Fruit fly (Drosophila melanogaster) whole organism, embryonic: ENCODE results near the gene CG6230.

ENCODE experiments used
- Ada2b ChIP-seq: fragments of 200-800 bp; sonication (Bioruptor generic); IDR thresholded peaks from 2 replicates; pipeline ENCODE4 v1.3.6; 2022; ENCODE audit warnings: missing biosample characterization, missing genetic modification characterization
- Awh ChIP-seq: fragments of 200-800 bp; sonication (Bioruptor generic); IDR thresholded peaks from 2 replicates; pipeline ENCODE4, ENCODE4 v1.3.6; 2022; ENCODE audit warnings: missing biosample characterization, missing genetic modification characterization
- B-H2 ChIP-seq: fragments of 200-800 bp; sonication (Bioruptor generic); optimal IDR thresholded peaks from 2 replicates; lab custom pipeline; 2018; ENCODE audit warnings: missing biosample characterization, mild to moderate bottlenecking, missing genetic modification characterization
- Bgb ChIP-seq: fragments of 200-800 bp; sonication (Bioruptor generic); IDR thresholded peaks from 2 replicates; pipeline ENCODE4 v1.3.6; 2022; ENCODE audit warnings: missing biosample characterization, missing genetic modification characterization; ENCODE audit not compliant: partially characterized antibody
- CG11695 ChIP-seq: fragments of 200-800 bp; sonication (Bioruptor generic); IDR thresholded peaks from 3 replicates; pipeline ENCODE4 v1.3.6; 2022; ENCODE audit warnings: missing biosample characterization, missing genetic modification characterization
- CG12071 ChIP-seq: fragments of 200-800 bp; sonication (Bioruptor generic); optimal IDR thresholded peaks from 3 replicates; lab custom pipeline; 2018; ENCODE audit warnings: missing biosample characterization, mild to moderate bottlenecking, missing genetic modification characterization
- CG12219 ChIP-seq: fragments of 200-800 bp; sonication (Bioruptor generic); optimal IDR thresholded peaks from 3 replicates; lab custom pipeline; 2018; ENCODE audit warnings: missing biosample characterization, mild to moderate bottlenecking, missing genetic modification characterization
- CG12299 ChIP-seq: fragments of 200-800 bp; sonication (Bioruptor generic); optimal IDR thresholded peaks from 2 replicates; lab custom pipeline; 2018; ENCODE audit warnings: missing biosample characterization, mild to moderate bottlenecking, missing genetic modification characterization
- CG13624 ChIP-seq: fragments of 200-800 bp; sonication (Bioruptor generic); optimal IDR thresholded peaks from 2 replicates; lab custom pipeline; 2016; ENCODE audit warnings: missing biosample characterization, missing genetic modification characterization
- CG14667 ChIP-seq: fragments of 200-800 bp; sonication (Bioruptor generic); IDR thresholded peaks from 2 replicates; pipeline ENCODE4 v1.3.6; 2022; ENCODE audit warnings: missing biosample characterization, missing genetic modification characterization
- CG14710 ChIP-seq: fragments of 200-800 bp; sonication (Bioruptor generic); optimal IDR thresholded peaks from 3 replicates; lab custom pipeline; 2019; ENCODE audit warnings: missing biosample characterization, mild to moderate bottlenecking, missing genetic modification characterization, moderate library complexity
- CG14860 ChIP-seq: fragments of 200-800 bp; sonication (Bioruptor generic); IDR thresholded peaks from 3 replicates; pipeline ENCODE4 v1.3.6; 2022; ENCODE audit warnings: missing biosample characterization, missing genetic modification characterization; ENCODE audit not compliant: partially characterized antibody
- CG15479 ChIP-seq: fragments of 200-800 bp; sonication (Bioruptor generic); optimal IDR thresholded peaks from 3 replicates; lab custom pipeline; 2019; ENCODE audit warnings: missing biosample characterization, mild to moderate bottlenecking, missing genetic modification characterization, moderate library complexity
- CG15514 ChIP-seq: fragments of 200-800 bp; sonication (Bioruptor generic); optimal IDR thresholded peaks from 3 replicates; lab custom pipeline; 2017; ENCODE audit warnings: missing biosample characterization, missing genetic modification characterization, mild to moderate bottlenecking, moderate library complexity, missing genetic modification reagents
- CG16815 ChIP-seq: fragments of 200-800 bp; sonication (Bioruptor generic); optimal IDR thresholded peaks from 3 replicates; lab custom pipeline; 2017; ENCODE audit warnings: missing biosample characterization, mild to moderate bottlenecking, missing genetic modification characterization
- CG4707 ChIP-seq: fragments of 200-800 bp; sonication (Bioruptor generic); optimal IDR thresholded peaks from 2 replicates; lab custom pipeline; 2018; ENCODE audit warnings: missing biosample characterization, mild to moderate bottlenecking, missing genetic modification characterization, moderate library complexity
- CG4820 ChIP-seq: fragments of 200-800 bp; sonication (Bioruptor generic); optimal IDR thresholded peaks from 3 replicates; lab custom pipeline; 2016; ENCODE audit warnings: missing biosample characterization, missing genetic modification characterization
- CG6854 ChIP-seq: fragments of 200-800 bp; sonication (Bioruptor generic); optimal IDR thresholded peaks from 3 replicates; lab custom pipeline; 2017; ENCODE audit warnings: missing biosample characterization, mild to moderate bottlenecking, missing genetic modification characterization
- CG7357 ChIP-seq: fragments of 200-800 bp; sonication (Bioruptor generic); IDR thresholded peaks from 3 replicates; pipeline ENCODE4 v1.3.6; 2022; ENCODE audit warnings: missing biosample characterization, missing genetic modification characterization
- CG7786 ChIP-seq: fragments of 200-800 bp; sonication (Bioruptor generic); optimal IDR thresholded peaks from 2 replicates; lab custom pipeline; 2016; ENCODE audit warnings: missing biosample characterization, missing genetic modification characterization
- CG7928 ChIP-seq: fragments of 200-800 bp; sonication (Bioruptor generic); optimal IDR thresholded peaks from 2 replicates; lab custom pipeline; 2017; ENCODE audit warnings: missing biosample characterization, mild to moderate bottlenecking, missing genetic modification characterization
- CG8944 ChIP-seq: fragments of 200-800 bp; sonication (Bioruptor generic); optimal IDR thresholded peaks from 3 replicates; lab custom pipeline; 2016; ENCODE audit warnings: missing biosample characterization, missing genetic modification characterization
- CTCF ChIP-seq: fragments of 200-800 bp; sonication (Bioruptor generic); optimal IDR thresholded peaks from 2 replicates; lab custom pipeline; 2017; ENCODE audit warnings: missing biosample characterization, mild to moderate bottlenecking, missing genetic modification characterization, moderate library complexity
- Camta ChIP-seq: fragments of 200-800 bp; sonication (Bioruptor generic); optimal IDR thresholded peaks from 2 replicates; lab custom pipeline; 2016; ENCODE audit warnings: missing biosample characterization, missing genetic modification characterization
- Dfd ChIP-seq, 2 experiments: fragments of >200 bp; optimal IDR thresholded peaks; 2 replicates each; lab custom pipeline; 2017; ENCODE audit warnings: missing biosample characterization in 2 of 2, missing genetic modification characterization in 2 of 2
- H15 ChIP-seq: fragments of 200-800 bp; sonication (Bioruptor generic); IDR thresholded peaks from 3 replicates; pipeline ENCODE4 v1.3.6; 2022; ENCODE audit warnings: missing biosample characterization, missing genetic modification characterization
- HLHmδ ChIP-seq: fragments of 200-800 bp; sonication (Bioruptor generic); optimal IDR thresholded peaks from 2 replicates; lab custom pipeline; 2018; ENCODE audit warnings: missing biosample characterization, mild to moderate bottlenecking, missing genetic modification characterization, moderate library complexity
- HmgD ChIP-seq: fragments of 200-800 bp; sonication (Bioruptor generic); optimal IDR thresholded peaks from 3 replicates; lab custom pipeline; 2016; ENCODE audit warnings: missing biosample characterization, missing genetic modification characterization
- Hr51 ChIP-seq, 2 experiments: fragments of 200-800 bp; sonication (Bioruptor generic); optimal IDR thresholded peaks; 2 replicates in 1 of 2; 3 replicates in 1 of 2; lab custom pipeline; 2016 to 2018; ENCODE audit warnings: missing biosample characterization in 2 of 2, missing genetic modification characterization in 2 of 2, mild to moderate bottlenecking in 1 of 2, moderate library complexity in 1 of 2
- Spps ChIP-seq: fragments of 200-800 bp; sonication (Bioruptor generic); optimal IDR thresholded peaks from 2 replicates; lab custom pipeline; 2018; ENCODE audit warnings: missing biosample characterization, mild to moderate bottlenecking, missing genetic modification characterization
- Stat92E ChIP-seq, 3 experiments: fragments of >200 bp in 2 of 3; fragments of 200-800 bp in 1 of 3; sonication (Bioruptor generic) in 1 of 3; optimal IDR thresholded peaks; 2 replicates each; lab custom pipeline; 2017 to 2019; ENCODE audit warnings: missing biosample characterization in 3 of 3, missing genetic modification characterization in 3 of 3, mild to moderate bottlenecking in 1 of 3, moderate library complexity in 1 of 3
- YL-1 ChIP-seq: fragments of 200-800 bp; sonication (Bioruptor generic); optimal IDR thresholded peaks from 3 replicates; lab custom pipeline; 2017; ENCODE audit warnings: missing biosample characterization, mild to moderate bottlenecking, missing genetic modification characterization
- br ChIP-seq: fragments of >200 bp; optimal IDR thresholded peaks from 2 replicates; lab custom pipeline; 2017
- cad ChIP-seq: fragments of >200 bp; optimal IDR thresholded peaks from 2 replicates; lab custom pipeline; 2017; ENCODE audit warnings: missing biosample characterization, missing genetic modification characterization
- cas ChIP-seq: fragments of 200-800 bp; sonication (Bioruptor generic); IDR thresholded peaks from 2 replicates; pipeline ENCODE4 v1.3.6; 2022; ENCODE audit warnings: missing biosample characterization, missing genetic modification characterization
- caup ChIP-seq: fragments of 200-800 bp; sonication (Bioruptor generic); optimal IDR thresholded peaks from 3 replicates; lab custom pipeline; 2017; ENCODE audit warnings: missing biosample characterization, mild to moderate bottlenecking, missing genetic modification characterization, moderate library complexity; ENCODE audit not compliant: severe bottlenecking
- chm ChIP-seq: fragments of 200-800 bp; sonication (Bioruptor generic); IDR thresholded peaks from 2 replicates; pipeline ENCODE4 v1.3.6; 2022; ENCODE audit warnings: missing biosample characterization, missing genetic modification characterization
- emc ChIP-seq: fragments of 200-800 bp; sonication (Bioruptor generic); optimal IDR thresholded peaks from 2 replicates; lab custom pipeline; 2016; ENCODE audit warnings: missing biosample characterization, missing genetic modification characterization
- gt ChIP-seq: fragments of 200-800 bp; sonication (Bioruptor generic); IDR thresholded peaks from 2 replicates; pipeline ENCODE4 v1.3.6; 2022; ENCODE audit warnings: missing biosample characterization, missing genetic modification characterization
- h ChIP-seq: fragments of >200 bp; optimal IDR thresholded peaks from 2 replicates; lab custom pipeline; 2017
- kah ChIP-seq: fragments of 200-800 bp; sonication (Bioruptor generic); optimal IDR thresholded peaks from 2 replicates; lab custom pipeline; 2018; ENCODE audit warnings: missing biosample characterization, mild to moderate bottlenecking, missing genetic modification characterization
- klu ChIP-seq: fragments of 200-800 bp; sonication (Bioruptor generic); IDR thresholded peaks from 2 replicates; pipeline ENCODE4 v1.3.6; 2022; ENCODE audit warnings: missing biosample characterization, missing genetic modification characterization
- lbe ChIP-seq: fragments of 200-800 bp; sonication (Bioruptor generic); optimal IDR thresholded peaks from 2 replicates; lab custom pipeline; 2016; ENCODE audit warnings: missing biosample characterization, mild to moderate bottlenecking, missing genetic modification characterization
- mirr ChIP-seq: fragments of 200-800 bp; sonication (Bioruptor generic); optimal IDR thresholded peaks from 3 replicates; lab custom pipeline; 2018; ENCODE audit warnings: missing biosample characterization, mild to moderate bottlenecking, missing genetic modification characterization
- mld ChIP-seq: fragments of 200-800 bp; sonication (Bioruptor generic); IDR thresholded peaks from 3 replicates; pipeline ENCODE4 v1.3.6; 2022; ENCODE audit warnings: missing biosample characterization, missing genetic modification characterization; ENCODE audit not compliant: partially characterized antibody
- p53 ChIP-seq: fragments of 200-800 bp; sonication (Bioruptor generic); optimal IDR thresholded peaks from 2 replicates; lab custom pipeline; 2016; ENCODE audit warnings: missing biosample characterization, missing genetic modification characterization
- phol ChIP-seq: fragments of 200-800 bp; sonication (Bioruptor generic); optimal IDR thresholded peaks from 3 replicates; lab custom pipeline; 2018; ENCODE audit warnings: missing biosample characterization, mild to moderate bottlenecking, missing genetic modification characterization, moderate library complexity
- pita ChIP-seq: fragments of 200-800 bp; sonication (Bioruptor generic); optimal IDR thresholded peaks from 2 replicates; lab custom pipeline; 2017; ENCODE audit warnings: missing biosample characterization, mild to moderate bottlenecking, missing genetic modification characterization
- pzg ChIP-seq: fragments of 200-800 bp; sonication (Bioruptor generic); optimal IDR thresholded peaks from 3 replicates; lab custom pipeline; 2018; ENCODE audit warnings: missing biosample characterization, mild to moderate bottlenecking, missing genetic modification characterization, moderate library complexity
- wdn ChIP-seq: fragments of 200-800 bp; sonication (Bioruptor generic); IDR thresholded peaks from 2 replicates; pipeline ENCODE4 v1.3.6; 2022; ENCODE audit warnings: missing biosample characterization, missing genetic modification characterization
- yki ChIP-seq: fragments of >200 bp; optimal IDR thresholded peaks from 3 replicates; lab custom pipeline; 2018
- z ChIP-seq: fragments of 200-800 bp; sonication (Bioruptor generic); IDR thresholded peaks from 3 replicates; pipeline ENCODE4 v1.3.6; 2022; ENCODE audit warnings: missing biosample characterization, missing genetic modification characterization

The CG6230 gene

DNA sequence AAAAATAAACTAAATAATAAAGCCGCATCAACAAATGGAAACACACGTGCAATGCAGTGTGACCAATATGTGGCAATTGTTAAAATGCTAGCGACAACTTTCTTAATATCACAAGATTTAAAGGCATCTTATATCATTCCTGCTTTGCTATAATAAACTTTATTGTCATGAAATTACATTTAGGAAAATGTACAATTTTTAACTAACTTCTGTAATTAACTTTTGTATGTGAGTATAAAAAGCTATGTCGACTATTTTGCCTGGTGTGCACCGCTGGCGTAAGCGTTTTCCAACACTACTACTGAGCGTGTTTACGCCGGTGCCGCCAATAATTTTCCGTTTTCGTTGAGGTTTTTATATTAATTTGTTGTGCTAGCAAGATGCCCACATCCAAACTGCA is 3.4 kb upstream of the CG6230 start, which contains the start of the genes Csl4 and Nup160 (continued):
- TF ChIP-seq Camta (GFP tag; lab: Kevin White, UChicago) = peak; percentile 68
- TF ChIP-seq z (GFP tag; lab: Robert Waterston, UW) = no peak
- TF ChIP-seq CG7357 (GFP tag; lab: Robert Waterston, UW) = peak; percentile 34; the same call in 1 of the 3 replicates
- no peak for TF ChIP-seq pita
- peak; percentile 92 for TF ChIP-seq CG13624
- peak; percentile 68 for TF ChIP-seq CG11695
- TF ChIP-seq chm = 0 out of 2 replicates have a peak, but pooled peaks have one; percentile 25
- TF ChIP-seq emc (GFP tag; lab: Kevin White, UChicago) = peak; percentile 59
- peak; percentile 52 for TF ChIP-seq CG12299 (tag; lab: Kevin White, UChicago)
- TF ChIP-seq Ada2b (GFP tag; lab: Robert Waterston, UW) = peak; percentile 48; the same call in 1 of the 2 replicates
- TF ChIP-seq CG15514 (GFP tag; lab: Kevin White, UChicago) = peak; percentile 66
- no peak for TF ChIP-seq mld (GFP tag; lab: Robert Waterston, UW)
- TF ChIP-seq h (lab: Kevin White, UChicago) = no peak
- TF ChIP-seq caup (GFP tag; lab: Kevin White, UChicago) = peak; percentile 74
- no peak for TF ChIP-seq CG15479 (GFP tag; lab: Kevin White, UChicago)
- peak; percentile 67 for TF ChIP-seq pzg (GFP tag; lab: Kevin White, UChicago)
- no peak for TF ChIP-seq cad (GFP tag; lab: Kevin White, UChicago)
- TF ChIP-seq cas = peak; percentile 33; the same call in 1 of the 2 replicates
- peak; percentile 73 for TF ChIP-seq HmgD (GFP tag; lab: Kevin White, UChicago)
- TF ChIP-seq CG14667 (GFP tag; lab: Robert Waterston, UW) = 0 out of 2 replicates have a peak, but pooled peaks have one; percentile 34
- TF ChIP-seq Spps (tag; lab: Kevin White, UChicago) = peak; percentile 40
- peak; percentile 88 for TF ChIP-seq CG7786
- TF ChIP-seq phol (tag; lab: Kevin White, UChicago) = peak; percentile 77
- TF ChIP-seq p53 (GFP tag; lab: Kevin White, UChicago) = peak; percentile 71
- TF ChIP-seq Bgb (GFP tag; lab: Robert Waterston, UW) = no peak; the same call in 1 of the 2 replicates
- peak in 1 of 3 experiments; percentile 43 for TF ChIP-seq Stat92E (GFP tag; optimal IDR thresholded peaks at IDR 0.05; lab: Kevin White, UChicago)
- no peak for TF ChIP-seq HLHmδ (GFP tag; lab: Kevin White, UChicago)
- no peak for TF ChIP-seq CG12071 (GFP tag; lab: Kevin White, UChicago)
- TF ChIP-seq CG7928 (GFP tag; lab: Kevin White, UChicago) = peak; percentile 50
- peak; percentile 65; the same call in 1 of the 3 replicates for TF ChIP-seq H15 (GFP tag; lab: Robert Waterston, UW)
- peak; percentile 23 for TF ChIP-seq CTCF (GFP tag; lab: Kevin White, UChicago)
- TF ChIP-seq CG14860 (GFP tag; lab: Robert Waterston, UW) = no peak
- TF ChIP-seq CG4707 (GFP tag; lab: Kevin White, UChicago) = no peak
- no peak for TF ChIP-seq CG16815 (GFP tag; lab: Kevin White, UChicago)
- TF ChIP-seq YL-1 (GFP tag; lab: Kevin White, UChicago) = peak; percentile 84
- TF ChIP-seq Dfd (GFP tag; optimal IDR thresholded peaks at IDR 0.05; lab: Kevin White, UChicago) = no peak
- no peak for TF ChIP-seq br (lab: Kevin White, UChicago)
- TF ChIP-seq Awh (GFP tag; lab: Robert Waterston, UW) = peak; percentile 55; the same call in 1 of the 2 replicates
- peak; percentile 86 for TF ChIP-seq CG8944 (GFP tag; lab: Kevin White, UChicago)
- TF ChIP-seq yki (lab: Kevin White, UChicago) = no peak
- TF ChIP-seq B-H2 (GFP tag; lab: Kevin White, UChicago) = peak; percentile 76
- TF ChIP-seq klu (GFP tag; lab: Robert Waterston, UW) = 0 out of 2 replicates have a peak, but pooled peaks have one; percentile 22
- TF ChIP-seq lbe (GFP tag; lab: Kevin White, UChicago) = peak; percentile 72
- TF ChIP-seq CG14710 = peak; percentile 77
- peak; percentile 56; the same call in 1 of the 2 replicates for TF ChIP-seq wdn (GFP tag; lab: Robert Waterston, UW)
- no peak for TF ChIP-seq kah
- no peak for TF ChIP-seq gt (GFP tag; lab: Robert Waterston, UW)
- no peak for TF ChIP-seq mirr (GFP tag; lab: Kevin White, UChicago)
- peak; percentile 69 for TF ChIP-seq CG4820 (GFP tag; lab: Kevin White, UChicago)
- TF ChIP-seq Hr51 (GFP tag; optimal IDR thresholded peaks at IDR 0.05; lab: Kevin White, UChicago) = peak in 1 of 2 experiments; percentile 85
- no peak for TF ChIP-seq CG6854 (GFP tag; lab: Kevin White, UChicago)
- TF ChIP-seq CG12219 (GFP tag; lab: Kevin White, UChicago) = no peak
